Worm (Caenorhabditis elegans) whole organism, L2 larva: ENCODE measurements around the gene Y43F8C.6.

Source experiments
- F13H6.1 ChIP-seq: sonication (generic microtip); optimal IDR thresholded peaks from 2 replicates; lab custom pipeline; 2016; ENCODE audit warnings: missing genetic modification characterization, missing compliant biosample characterization
- R02D3.7 ChIP-seq: fragments of 150-350 bp; optimal IDR thresholded peaks from 2 replicates; lab custom pipeline; 2014; ENCODE audit warnings: missing biosample characterization, missing genetic modification characterization
- Y55F3AM.14 ChIP-seq: fragments of 200-800 bp; sonication (Bioruptor generic); optimal IDR thresholded peaks from 2 replicates; lab custom pipeline; 2018; ENCODE audit warnings: mild to moderate bottlenecking, missing genetic modification characterization, missing compliant biosample characterization
- ZK546.5 ChIP-seq: sonication (generic microtip); optimal IDR thresholded peaks from 2 replicates; lab custom pipeline; 2017; ENCODE audit warnings: missing biosample characterization, missing genetic modification characterization
- alr-1 ChIP-seq: fragments of 150-350 bp; optimal IDR thresholded peaks from 2 replicates; lab custom pipeline; 2014; ENCODE audit warnings: missing biosample characterization, missing genetic modification characterization
- aly-2 ChIP-seq: fragments of 150-350 bp; optimal IDR thresholded peaks from 2 replicates; lab custom pipeline; 2014; ENCODE audit warnings: missing biosample characterization, missing genetic modification characterization
- blmp-1 ChIP-seq: sonication (generic microtip); optimal IDR thresholded peaks from 2 replicates; lab custom pipeline; 2017; ENCODE audit warnings: missing genetic modification characterization, mild to moderate bottlenecking, missing compliant biosample characterization, antibody characterized with exemption, moderate library complexity; ENCODE audit not compliant: insufficient read depth
- ceh-16 ChIP-seq: fragments of 150-350 bp; optimal IDR thresholded peaks from 2 replicates; lab custom pipeline; 2014; ENCODE audit warnings: missing biosample characterization, missing genetic modification characterization
- ceh-82 ChIP-seq: fragments of 150-350 bp; optimal IDR thresholded peaks from 2 replicates; lab custom pipeline; 2014; ENCODE audit warnings: missing biosample characterization, missing genetic modification characterization
- crh-2 ChIP-seq: sonication (generic microtip); optimal IDR thresholded peaks from 2 replicates; lab custom pipeline; 2017; ENCODE audit warnings: missing biosample characterization, missing genetic modification characterization
- egl-27 ChIP-seq: sonication (generic microtip); optimal IDR thresholded peaks from 3 replicates; lab custom pipeline; 2017; ENCODE audit warnings: missing biosample characterization, missing genetic modification reagents, missing genetic modification characterization
- elt-1 ChIP-seq: fragments of 150-350 bp; optimal IDR thresholded peaks from 2 replicates; lab custom pipeline; 2014; ENCODE audit warnings: missing biosample characterization, missing genetic modification characterization
- elt-3 ChIP-seq: sonication (generic microtip); optimal IDR thresholded peaks from 2 replicates; lab custom pipeline; 2017; ENCODE audit warnings: missing biosample characterization, missing genetic modification characterization
- fos-1 ChIP-seq: fragments of 150-350 bp; optimal IDR thresholded peaks from 2 replicates; lab custom pipeline; 2014; ENCODE audit warnings: missing biosample characterization, missing genetic modification characterization
- lin-39 ChIP-seq: fragments of 150-350 bp; optimal IDR thresholded peaks from 2 replicates; lab custom pipeline; 2014; ENCODE audit warnings: missing biosample characterization, missing genetic modification reagents, missing genetic modification characterization
- lsy-2 ChIP-seq, 2 experiments: fragments of 150-350 bp in 1 of 2; sonication (generic microtip) in 1 of 2; optimal IDR thresholded peaks; 2 replicates each; lab custom pipeline; 2014 to 2017; ENCODE audit warnings: missing biosample characterization in 2 of 2, missing genetic modification characterization in 2 of 2
- mab-5 ChIP-seq: fragments of 150-350 bp; optimal IDR thresholded peaks from 2 replicates; lab custom pipeline; 2014; ENCODE audit warnings: missing biosample characterization, missing genetic modification characterization
- mbf-1 ChIP-seq: sonication (generic microtip); optimal IDR thresholded peaks from 2 replicates; lab custom pipeline; 2017; ENCODE audit warnings: missing biosample characterization, missing genetic modification characterization
- nhr-10 ChIP-seq: sonication (generic microtip); optimal IDR thresholded peaks from 2 replicates; lab custom pipeline; 2017; ENCODE audit warnings: missing biosample characterization, missing genetic modification characterization
- nhr-129 ChIP-seq: fragments of 150-350 bp; optimal IDR thresholded peaks from 2 replicates; lab custom pipeline; 2014; ENCODE audit warnings: missing biosample characterization, missing genetic modification characterization
- nhr-23 ChIP-seq: fragments of 150-350 bp; optimal IDR thresholded peaks from 2 replicates; lab custom pipeline; 2014; ENCODE audit warnings: missing biosample characterization, missing genetic modification reagents, missing genetic modification characterization
- nhr-237 ChIP-seq: fragments of 150-350 bp; optimal IDR thresholded peaks from 2 replicates; lab custom pipeline; 2014; ENCODE audit warnings: missing biosample characterization, missing genetic modification characterization
- nhr-6 ChIP-seq: fragments of 150-350 bp; optimal IDR thresholded peaks from 2 replicates; lab custom pipeline; 2014; ENCODE audit warnings: missing biosample characterization, missing genetic modification characterization
- nhr-77 ChIP-seq: fragments of 150-350 bp; optimal IDR thresholded peaks from 2 replicates; lab custom pipeline; 2014; ENCODE audit warnings: missing biosample characterization, missing genetic modification characterization
- peb-1 ChIP-seq: fragments of 150-350 bp; optimal IDR thresholded peaks from 2 replicates; lab custom pipeline; 2014; ENCODE audit warnings: missing biosample characterization, missing genetic modification characterization
- skn-1 ChIP-seq: sonication (generic microtip); optimal IDR thresholded peaks from 2 replicates; lab custom pipeline; 2017; ENCODE audit warnings: missing biosample characterization, missing genetic modification characterization
- sma-3 ChIP-seq: sonication (generic microtip); optimal IDR thresholded peaks from 2 replicates; lab custom pipeline; 2016; ENCODE audit warnings: missing genetic modification reagents, missing genetic modification characterization, missing compliant biosample characterization
- sma-9 ChIP-seq, 2 experiments: fragments of 150-350 bp in 1 of 2; sonication (generic microtip) in 1 of 2; optimal IDR thresholded peaks; 2 replicates each; lab custom pipeline; 2014 to 2016; ENCODE audit warnings: missing genetic modification characterization in 2 of 2, mild to moderate bottlenecking in 1 of 2, missing biosample characterization in 1 of 2, missing compliant biosample characterization in 1 of 2, missing genetic modification reagents in 1 of 2, moderate library complexity in 1 of 2
- snpc-4 ChIP-seq: fragments of 150-350 bp; optimal IDR thresholded peaks from 2 replicates; lab custom pipeline; 2014; ENCODE audit warnings: missing biosample characterization, missing genetic modification characterization
- unc-55 ChIP-seq: fragments of 150-350 bp; sonication (generic microtip); optimal IDR thresholded peaks from 3 replicates; lab custom pipeline; 2014; ENCODE audit warnings: missing biosample characterization, missing genetic modification reagents, missing genetic modification characterization
- ztf-11 ChIP-seq: sonication (generic microtip); optimal IDR thresholded peaks from 2 replicates; lab custom pipeline; 2017; ENCODE audit warnings: missing biosample characterization, missing genetic modification characterization
- ztf-4 ChIP-seq: fragments of 150-350 bp; optimal IDR thresholded peaks from 2 replicates; lab custom pipeline; 2014; ENCODE audit warnings: missing biosample characterization, missing genetic modification characterization

Gene Y43F8C.6

DNA sequence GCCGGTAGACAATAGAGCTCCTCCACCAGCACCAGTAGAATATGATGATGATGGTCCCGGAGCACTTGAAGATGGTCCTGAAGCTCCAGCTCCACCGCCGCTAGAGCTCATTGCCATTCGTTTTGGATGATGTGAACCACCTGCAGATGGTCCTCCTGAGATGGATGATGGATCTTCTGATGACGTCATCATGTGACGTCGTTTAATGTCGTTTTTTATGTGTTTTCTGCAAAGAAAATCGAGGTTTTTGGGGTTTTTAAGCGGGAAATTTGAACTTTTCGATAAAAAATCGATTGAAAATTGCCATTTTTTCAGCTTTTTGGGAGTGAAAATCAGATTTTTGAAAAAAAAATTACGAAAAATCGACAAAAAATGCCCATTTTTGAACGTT is 4.5 kb downstream of the Y43F8C.6 start:
- TF ChIP-seq peb-1 (tag; lab: Kevin White, UChicago) = no peak
- TF ChIP-seq, all 48 proteins: peak for 0

DNA sequence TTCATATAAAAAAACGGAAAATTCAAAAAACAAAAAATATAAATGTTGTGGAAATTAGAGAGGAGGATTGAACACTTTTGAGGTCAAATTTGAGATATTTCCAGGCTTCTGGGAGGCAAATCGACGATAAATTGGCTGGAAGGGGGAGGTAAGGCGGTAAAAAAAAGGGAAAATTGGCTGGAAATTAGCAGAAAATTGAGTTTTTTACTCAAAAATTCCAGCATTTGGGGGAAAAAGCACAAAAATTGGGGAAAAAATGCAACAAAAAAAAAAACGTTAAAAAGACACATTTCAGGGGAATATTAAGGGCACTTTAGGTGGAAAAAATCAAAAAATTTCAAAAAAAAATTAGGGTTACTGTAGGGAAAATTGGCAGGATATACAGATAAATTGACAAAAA is 6.5 kb downstream of the Y43F8C.6 start:
- TF ChIP-seq nhr-6 (tag; lab: Kevin White, UChicago) = no peak
- no peak for TF ChIP-seq ZK546.5 (tag; lab: Kevin White, UChicago)
- TF ChIP-seq F13H6.1 (tag; lab: Kevin White, UChicago) = no peak
- no peak for TF ChIP-seq Y55F3AM.14
- no peak for TF ChIP-seq mbf-1 (tag; lab: Kevin White, UChicago)
- no peak for TF ChIP-seq lsy-2 (tag; optimal IDR thresholded peaks at IDR 0.05; lab: Kevin White, UChicago)
- TF ChIP-seq ztf-11 (tag; lab: Kevin White, UChicago) = no peak
- no peak for TF ChIP-seq nhr-77 (tag; lab: Kevin White, UChicago)
- no peak for TF ChIP-seq unc-55 (GFP tag; lab: Kevin White, UChicago)
- TF ChIP-seq fos-1 (tag; lab: Kevin White, UChicago) = no peak
- no peak for TF ChIP-seq egl-27 (tag; lab: Kevin White, UChicago)
- no peak for TF ChIP-seq ztf-4
- TF ChIP-seq crh-2 (tag; lab: Kevin White, UChicago) = no peak
- TF ChIP-seq R02D3.7 (tag; lab: Kevin White, UChicago) = no peak
- TF ChIP-seq peb-1 (tag; lab: Kevin White, UChicago) = no peak
- no peak for TF ChIP-seq snpc-4
- no peak for TF ChIP-seq elt-3 (tag; lab: Kevin White, UChicago)
- no peak for TF ChIP-seq ceh-16 (tag; lab: Kevin White, UChicago)
- TF ChIP-seq nhr-129 = no peak
- TF ChIP-seq, all 48 proteins: peak for 0

DNA sequence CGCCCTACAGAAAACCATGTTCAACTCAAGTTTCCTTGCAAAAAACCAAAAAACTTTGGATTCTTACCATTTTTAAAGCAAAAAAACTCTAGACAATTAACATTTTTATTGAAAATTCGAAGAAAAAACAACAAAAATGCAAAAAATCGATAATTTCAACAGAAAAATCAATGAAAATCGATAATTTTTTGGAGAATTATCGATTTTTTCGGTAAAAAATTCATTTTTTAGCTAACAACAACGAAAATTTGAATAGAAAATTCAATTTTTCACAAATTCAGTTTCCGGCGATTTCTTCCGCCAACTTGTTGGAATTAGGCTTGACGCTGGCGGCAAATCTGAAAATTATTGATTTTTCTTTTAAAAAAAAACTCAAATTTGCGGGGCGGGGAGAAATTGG is 7.8 kb downstream of the Y43F8C.6 start:
- TF ChIP-seq ZK546.5 (tag; lab: Kevin White, UChicago) (no peak), ceh-16 (tag; lab: Kevin White, UChicago) (no peak), ceh-82 (no peak), mab-5 (tag; lab: Kevin White, UChicago) (no peak), ztf-11 (tag; lab: Kevin White, UChicago) (no peak), blmp-1 (tag; lab: Kevin White, UChicago) (no peak), sma-3 (no peak), nhr-237 (tag; lab: Kevin White, UChicago) (no peak), nhr-10 (tag; lab: Kevin White, UChicago) (no peak), alr-1 (no peak), nhr-77 (tag; lab: Kevin White, UChicago) (no peak)

DNA sequence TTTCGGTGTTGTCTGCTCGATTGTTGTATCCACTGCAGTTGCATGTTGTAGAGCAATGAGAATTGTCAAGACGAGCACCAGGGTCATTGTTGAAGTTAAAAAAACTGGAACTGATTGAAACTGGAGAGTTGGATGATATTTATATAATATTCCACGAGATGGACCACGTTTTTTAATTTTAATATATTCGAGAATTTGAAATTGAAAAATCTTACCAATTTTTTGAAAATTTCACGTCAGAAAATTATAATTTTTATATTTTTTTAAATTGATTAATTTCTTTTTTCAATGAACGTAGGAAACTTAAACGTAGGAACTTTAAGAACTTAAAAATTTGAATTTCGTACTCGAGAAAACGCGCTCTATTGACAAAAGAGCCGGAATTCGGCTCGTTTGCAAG is 8.2 kb downstream of the Y43F8C.6 start, which contains the start of gene Y43F8C.5:
Gene Y43F8C.5 (minus strand): TSS at position 101 of the 400 bp plus-strand sequence.
- TF ChIP-seq crh-2 (tag; lab: Kevin White, UChicago) = no peak
- no peak for TF ChIP-seq aly-2 (tag; lab: Kevin White, UChicago)
- TF ChIP-seq elt-1 (tag; lab: Kevin White, UChicago) = no peak
- TF ChIP-seq nhr-77 (tag; lab: Kevin White, UChicago) = no peak

DNA sequence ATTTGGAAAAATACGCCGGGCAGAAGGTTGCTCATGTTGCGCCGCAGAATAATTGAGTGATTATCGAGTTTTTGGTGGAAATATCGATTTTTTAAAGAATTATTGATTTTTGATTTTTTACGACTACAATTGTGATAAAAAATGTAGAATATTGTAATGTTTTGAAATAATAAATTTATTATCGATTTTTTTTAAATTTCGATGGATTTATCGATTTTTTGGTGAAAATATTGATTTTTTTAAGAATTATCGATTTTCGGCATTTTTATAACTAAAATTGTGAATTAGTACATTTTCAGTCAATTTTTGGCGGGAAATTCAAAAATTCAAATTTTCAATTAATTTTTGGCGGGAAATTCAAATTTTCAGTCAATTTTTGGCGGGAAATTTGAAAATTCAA is 10.1 kb downstream of the Y43F8C.6 start:
- TF ChIP-seq nhr-23 (tag; lab: Kevin White, UChicago) (no peak), lsy-2 (tag; optimal IDR thresholded peaks at IDR 0.05; lab: Kevin White, UChicago) (no peak), elt-3 (tag; lab: Kevin White, UChicago) (no peak), sma-9 (GFP tag; optimal IDR thresholded peaks at IDR 0.05; lab: Kevin White, UChicago) (no peak), sma-9 (tag; optimal IDR thresholded peaks at IDR 0.05; lab: Kevin White, UChicago) (no peak), skn-1 (tag; lab: Kevin White, UChicago) (no peak), mbf-1 (tag; lab: Kevin White, UChicago) (no peak), blmp-1 (tag; lab: Kevin White, UChicago) (no peak), lin-39 (tag; lab: Kevin White, UChicago) (no peak)

DNA sequence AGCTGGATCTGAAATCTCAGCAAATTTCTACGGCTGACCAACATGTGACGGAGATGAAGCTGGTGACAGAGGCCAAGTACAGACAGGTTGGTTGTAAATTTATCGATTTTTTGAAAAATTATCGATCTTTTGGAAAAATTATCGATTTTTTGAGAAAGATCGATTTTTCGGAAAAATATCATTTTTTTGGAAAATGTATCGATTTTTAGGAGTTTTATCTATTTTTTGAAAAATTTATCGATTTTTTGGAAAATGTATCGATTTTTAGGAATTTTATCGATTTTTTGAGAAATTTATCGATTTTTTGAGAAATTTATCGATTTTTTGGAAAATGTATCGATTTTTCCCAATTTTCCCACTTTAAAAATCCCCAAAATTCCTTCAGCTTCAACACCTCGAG is 10.7 kb downstream of the Y43F8C.6 start:
- no peak for TF ChIP-seq egl-27 (tag; lab: Kevin White, UChicago)
- TF ChIP-seq, all 48 proteins: peak for 0
